Worm (Caenorhabditis elegans): ENCODE measurements around the gene cdh-3.

Gene cdh-3

DNA sequence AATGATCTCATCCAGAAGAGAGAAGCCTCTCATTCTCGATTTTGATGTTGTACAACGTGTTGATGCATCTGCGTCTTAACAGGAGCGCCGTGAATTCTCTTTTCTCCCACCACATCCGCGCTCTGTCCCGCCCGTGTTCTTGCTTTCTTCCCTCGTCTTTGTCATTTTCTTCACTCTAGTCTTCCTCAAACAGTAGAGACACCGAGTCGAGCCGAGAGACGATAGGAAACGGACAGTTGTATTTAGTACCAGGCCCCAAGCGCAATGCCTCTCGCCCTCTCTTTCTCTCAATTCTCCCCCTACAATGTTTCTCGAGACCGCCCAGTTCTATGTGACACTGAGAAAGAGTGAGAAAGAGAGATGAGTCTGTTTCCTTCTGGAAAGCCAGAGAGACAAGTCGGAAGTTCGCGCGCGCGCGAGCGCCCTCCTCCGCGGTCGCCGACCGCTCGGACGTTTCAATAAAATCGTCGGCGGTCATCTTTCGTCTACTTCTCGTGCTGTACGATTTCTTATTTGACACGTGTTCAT lies 24.6 kb downstream of the cdh-3 start, which contains the start of gene ZK112.4 (continued):
- TF ChIP-seq lin-1 (GFP tag; IDR thresholded peaks at IDR 0.05) (no peak), fos-1 (tag; optimal IDR thresholded peaks at IDR 0.05) (no peak), dmd-9 (GFP tag; IDR thresholded peaks at IDR 0.05) (no peak), dmd-6 (GFP tag; IDR thresholded peaks at IDR 0.05) (no peak; the same call in 1 of the 2 replicates), nhr-42 (GFP tag; IDR thresholded peaks at IDR 0.05) (no peak), rbr-2 (tag; optimal IDR thresholded peaks at IDR 0.05) (peak; percentile 52), unc-62 (GFP tag; optimal IDR thresholded peaks at IDR 0.05 in 1 of 2) (peak in 1 of 2 experiments; percentile 98), unc-62 (tag; optimal IDR thresholded peaks at IDR 0.05) (no peak), dve-1 (tag; optimal IDR thresholded peaks at IDR 0.05; ENCODE audit: insufficient read depth) (no peak), unc-39 (tag; optimal IDR thresholded peaks at IDR 0.05) (no peak), nhr-28 (tag; optimal IDR thresholded peaks at IDR 0.05) (peak; percentile 69), Y48G9A.11 (GFP tag; IDR thresholded peaks at IDR 0.05) (no peak), ZK337.2 (GFP tag; IDR thresholded peaks at IDR 0.05) (no peak)

ce11 chrIII:7729062-7729461 lies 25.2 kb downstream of the cdh-3 start:
- no peak for TF ChIP-seq nhr-6 (tag; optimal IDR thresholded peaks at IDR 0.05)
- TF ChIP-seq hlh-30 (tag; optimal IDR thresholded peaks at IDR 0.05; ENCODE audit: insufficient read depth) = peak; percentile 34
- TF ChIP-seq lir-3 (tag; optimal IDR thresholded peaks at IDR 0.05) = no peak
- peak; percentile 15; the same call in 1 of the 2 replicates for TF ChIP-seq dmd-8 (GFP tag; IDR thresholded peaks at IDR 0.05)
- TF ChIP-seq aha-1 (tag) = peak; percentile 15
- no peak; the same call in 1 of the 2 replicates for TF ChIP-seq dmd-6 (GFP tag; IDR thresholded peaks at IDR 0.05)
- no peak for TF ChIP-seq ceh-32 (tag; optimal IDR thresholded peaks at IDR 0.05; ENCODE audit: poor library complexity)
- TF ChIP-seq dpl-1 (GFP tag; optimal IDR thresholded peaks at IDR 0.05) = no peak
- TF ChIP-seq ztf-11 (tag; optimal IDR thresholded peaks at IDR 0.05) = no peak
- no peak for TF ChIP-seq nhr-25 (tag; optimal IDR thresholded peaks at IDR 0.05; ENCODE audit: borderline replicate concordance, insufficient read depth)
- TF ChIP-seq ztf-7 (tag; optimal IDR thresholded peaks at IDR 0.05) = no peak
- no peak for TF ChIP-seq unc-130 (GFP tag; optimal IDR thresholded peaks at IDR 0.05)
- no peak for TF ChIP-seq nhr-102 (tag; optimal IDR thresholded peaks at IDR 0.05)
- no peak for TF ChIP-seq egl-43 (GFP tag; IDR thresholded peaks at IDR 0.05)
- TF ChIP-seq Y105C5A.15 (GFP tag; IDR thresholded peaks at IDR 0.05) = no peak
- no peak for TF ChIP-seq tra-1 (GFP tag; IDR thresholded peaks at IDR 0.05)
- no peak for TF ChIP-seq lin-39 (tag; optimal IDR thresholded peaks at IDR 0.05)
- TF ChIP-seq madf-5 (GFP tag; IDR thresholded peaks at IDR 0.05) = no peak
- TF ChIP-seq nhr-42 (GFP tag; IDR thresholded peaks at IDR 0.05) = no peak

- TF ChIP-seq nhr-48 (tag; optimal IDR thresholded peaks at IDR 0.05) (peak; percentile 74), F44E2.7 (GFP tag; IDR thresholded peaks at IDR 0.05) (no peak), arid-1 (GFP tag; conservative IDR thresholded peaks at IDR 0.05) (no peak), egl-43 (GFP tag; IDR thresholded peaks at IDR 0.05) (no peak), ceh-28 (tag; optimal IDR thresholded peaks at IDR 0.05) (no peak), unc-130 (GFP tag; optimal IDR thresholded peaks at IDR 0.05) (no peak), ceh-20 (GFP tag; IDR thresholded peaks at IDR 0.05) (0 out of 2 replicates have a peak, but pooled peaks have one; percentile 44), cey-2 (tag; optimal IDR thresholded peaks at IDR 0.05; ENCODE audit: borderline replicate concordance, insufficient read depth) (peak; percentile 32), nhr-28 (tag; optimal IDR thresholded peaks at IDR 0.05) (peak; percentile 70), madf-5 (GFP tag; IDR thresholded peaks at IDR 0.05) (no peak), ama-1 (optimal IDR thresholded peaks at IDR 0.05) (peak; percentile 42), zfp-3 (GFP tag; conservative IDR thresholded peaks at IDR 0.05) (peak; percentile 67; the same call in 1 of the 2 replicates), hif-1 (tag; optimal IDR thresholded peaks at IDR 0.05) (no peak), hlh-30 (tag; optimal IDR thresholded peaks at IDR 0.05; ENCODE audit: insufficient read depth) (peak; percentile 59), dmd-6 (GFP tag; IDR thresholded peaks at IDR 0.05) (peak; percentile 81), nhr-11 (tag; optimal IDR thresholded peaks at IDR 0.05) (peak; percentile 4), dpl-1 (GFP tag; optimal IDR thresholded peaks at IDR 0.05) (peak; percentile 54), tag-97 (GFP tag; IDR thresholded peaks at IDR 0.05) (no peak), D1046.2 (GFP tag; IDR thresholded peaks at IDR 0.05) (no peak), lin-13 (GFP tag; optimal IDR thresholded peaks at IDR 0.05) (peak; percentile 48), ceh-44 (GFP tag; IDR thresholded peaks at IDR 0.05) (no peak), php-3 (GFP tag; IDR thresholded peaks at IDR 0.05) (no peak), lin-1 (GFP tag; IDR thresholded peaks at IDR 0.05) (no peak), ctbp-1 (GFP tag; IDR thresholded peaks at IDR 0.05) (no peak), mxl-3 (GFP tag; optimal IDR thresholded peaks at IDR 0.05) (peak; percentile 52), vab-7 (GFP tag; IDR thresholded peaks at IDR 0.05) (no peak)
Observed at ce11 chrIII:7728494-7728893, 25.8 kb downstream of the cdh-3 start.
